Worm (Caenorhabditis elegans): Measurements from ENCODE around the gene C17C3.15.
"Not testable (repeated sequence)": the region's sequence is repeated elsewhere in the genome, so short reads cannot be mapped to it uniquely, and the experiment has no call there.

DNA sequence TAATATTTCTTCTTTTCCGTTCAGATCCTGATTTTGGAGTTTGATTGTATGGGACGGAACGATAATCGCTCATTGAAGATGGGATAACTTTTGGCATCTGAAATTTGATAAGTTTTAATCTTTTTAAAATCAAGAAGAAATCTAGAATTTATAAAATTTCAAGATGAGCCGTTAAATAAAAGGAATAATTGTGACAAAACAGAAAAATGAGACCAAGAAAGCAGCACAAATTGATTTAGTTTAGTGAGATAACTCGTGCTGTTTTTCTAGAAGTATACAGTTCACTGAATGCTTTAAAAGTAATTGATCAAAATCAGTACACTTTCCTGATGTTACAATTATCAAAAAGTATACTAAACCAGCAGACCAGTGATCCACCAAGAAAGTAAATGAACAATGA, 30.3 kb upstream of the C17C3.15 start, which contains the start of gene hlh-27:
- TF ChIP-seq unc-62 (GFP tag; optimal IDR thresholded peaks at IDR 0.05 in 1 of 2); unc-62 (tag; optimal IDR thresholded peaks at IDR 0.05); ceh-28 (tag; optimal IDR thresholded peaks at IDR 0.05); lin-13 (GFP tag; optimal IDR thresholded peaks at IDR 0.05); mep-1 (tag; optimal IDR thresholded peaks at IDR 0.05); set-16 (GFP tag; IDR thresholded peaks at IDR 0.05); nhr-28 (tag; optimal IDR thresholded peaks at IDR 0.05); nhr-11 (tag; optimal IDR thresholded peaks at IDR 0.05); snpc-4 (tag; optimal IDR thresholded peaks at IDR 0.05): not testable (repeated sequence)
